Worm (Caenorhabditis elegans) whole organism, mixed stage, embryonic: Measurements from ENCODE around the gene chat-1.

Source experiments
- ceh-83 ChIP-seq: fragments of 200-800 bp; sonication (Bioruptor generic); optimal IDR thresholded peaks from 2 replicates; lab custom pipeline; 2018; ENCODE audit warnings: mild to moderate bottlenecking, missing genetic modification characterization, missing compliant biosample characterization
- ham-2 ChIP-seq: fragments of 200-800 bp; sonication (Bioruptor generic); optimal IDR thresholded peaks from 2 replicates; lab custom pipeline; 2018; ENCODE audit warnings: mild to moderate bottlenecking, missing genetic modification characterization, missing compliant biosample characterization
- lin-32 ChIP-seq: fragments of 200-800 bp; sonication (Bioruptor generic); optimal IDR thresholded peaks from 2 replicates; lab custom pipeline; 2018; ENCODE audit warnings: mild to moderate bottlenecking, missing genetic modification characterization, missing compliant biosample characterization
- mep-1 ChIP-seq: fragments of 150-350 bp; optimal IDR thresholded peaks from 2 replicates; lab custom pipeline; 2017; ENCODE audit warnings: missing biosample characterization, missing genetic modification reagents, missing genetic modification characterization, inconsistent platforms
- mls-2 ChIP-seq: sonication (generic microtip); optimal IDR thresholded peaks from 2 replicates; lab custom pipeline; 2016; ENCODE audit warnings: mild to moderate bottlenecking, missing genetic modification characterization, moderate library complexity, missing compliant biosample characterization
- nhr-237 ChIP-seq: fragments of 150-350 bp; optimal IDR thresholded peaks from 2 replicates; lab custom pipeline; 2014; ENCODE audit warnings: missing biosample characterization, missing genetic modification characterization
- nhr-28 ChIP-seq: fragments of 150-350 bp; optimal IDR thresholded peaks from 2 replicates; lab custom pipeline; 2014; ENCODE audit warnings: missing biosample characterization, missing genetic modification characterization
- nhr-76 ChIP-seq: sonication (generic microtip); optimal IDR thresholded peaks from 2 replicates; lab custom pipeline; 2017; ENCODE audit warnings: missing biosample characterization, missing genetic modification characterization
- sem-2 ChIP-seq: fragments of 200-800 bp; sonication (Bioruptor generic); optimal IDR thresholded peaks from 2 replicates; lab custom pipeline; 2018; ENCODE audit warnings: mild to moderate bottlenecking, missing genetic modification characterization, missing compliant biosample characterization
- unc-120 ChIP-seq: sonication (generic microtip); optimal IDR thresholded peaks from 2 replicates; lab custom pipeline; 2017; ENCODE audit warnings: missing genetic modification characterization, missing compliant biosample characterization; ENCODE audit not compliant: poor library complexity, severe bottlenecking
- ztf-11 ChIP-seq: fragments of 150-350 bp; optimal IDR thresholded peaks from 2 replicates; lab custom pipeline; 2014; ENCODE audit warnings: missing biosample characterization, missing genetic modification characterization

The chat-1 gene

DNA sequence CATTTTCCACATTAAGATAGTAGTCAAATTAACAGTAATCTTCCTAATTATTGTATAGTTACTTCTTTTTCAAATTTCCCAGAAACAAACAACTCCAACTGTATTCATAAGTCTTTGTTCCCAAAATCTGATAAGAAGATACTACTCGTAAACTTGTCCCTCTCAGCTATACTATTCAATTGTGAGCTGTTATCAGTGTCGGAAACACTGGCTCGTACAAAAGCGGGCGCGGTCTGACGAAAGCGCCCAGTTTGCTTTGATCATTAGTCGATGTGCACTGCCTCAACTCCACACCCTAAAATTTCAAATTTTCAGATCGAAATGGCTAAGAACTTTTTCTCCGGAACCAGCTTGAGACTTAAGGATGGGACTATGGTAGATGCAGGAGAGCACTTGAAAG, 39.6 kb downstream of the chat-1 start, which contains the start of gene trx-3:
trx-3 (plus strand) TSS at position 291 of the 400 bp plus-strand sequence.
- TF ChIP-seq ztf-11 (tag; lab: Kevin White, UChicago) (no peak), ham-2 (GFP tag; lab: Kevin White, UChicago) (no peak), unc-120 (tag; lab: Kevin White, UChicago) (no peak), mep-1 (tag; lab: Kevin White, UChicago) (no peak), lin-32 (GFP tag; lab: Kevin White, UChicago) (no peak), ceh-83 (no peak)

DNA sequence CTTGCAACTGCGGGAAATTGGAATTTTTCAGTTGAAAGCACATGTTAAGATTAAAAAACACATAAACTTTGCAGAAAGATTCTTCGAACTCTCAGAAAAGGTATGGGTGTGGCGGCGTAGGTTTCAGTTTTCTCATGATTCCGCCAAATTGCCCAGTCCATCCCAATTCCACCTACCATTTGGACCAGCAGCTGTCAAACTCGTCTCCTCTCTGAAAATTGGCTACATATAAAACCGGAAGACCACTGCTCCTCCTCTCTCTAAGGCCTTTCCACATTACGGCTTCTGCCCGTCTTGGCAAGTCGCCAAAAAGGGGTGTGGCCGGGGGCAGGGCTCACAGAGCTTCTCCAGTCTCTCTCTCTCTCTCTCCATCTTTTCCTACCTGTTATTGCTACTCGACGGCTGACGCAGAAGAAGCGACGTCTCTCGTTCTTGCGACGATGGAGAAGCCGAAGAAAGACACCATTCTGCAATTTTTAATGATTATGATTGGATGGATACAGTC, 43.1 kb downstream of the chat-1 start, which contains the start of gene ZK180.7:
ZK180.7 (plus strand) TSS at position 395 of the 505 bp plus-strand sequence.
- TF ChIP-seq nhr-237, result no peak
- no peak for TF ChIP-seq mls-2 (tag; lab: Kevin White, UChicago)
- TF ChIP-seq nhr-28 (tag; lab: Kevin White, UChicago), result no peak
- TF ChIP-seq sem-2 (GFP tag; lab: Kevin White, UChicago), result no peak
- no peak for TF ChIP-seq nhr-76 (tag; lab: Kevin White, UChicago)
